Worm (Caenorhabditis elegans) whole organism, L2 larva: Measurements from ENCODE around the gene tbx-37.
A peak's percentile ranks its signal among the peaks of the same experiment; 100 is the strongest.

Source experiments
- F13H6.1 ChIP-seq: sonication (generic microtip); optimal IDR thresholded peaks from 2 replicates; lab custom pipeline; 2016; ENCODE audit warnings: missing genetic modification characterization, missing compliant biosample characterization
- R02D3.7 ChIP-seq: fragments of 150-350 bp; optimal IDR thresholded peaks from 2 replicates; lab custom pipeline; 2014; ENCODE audit warnings: missing biosample characterization, missing genetic modification characterization
- Y55F3AM.14 ChIP-seq: fragments of 200-800 bp; sonication (Bioruptor generic); optimal IDR thresholded peaks from 2 replicates; lab custom pipeline; 2018; ENCODE audit warnings: mild to moderate bottlenecking, missing genetic modification characterization, missing compliant biosample characterization
- ZK546.5 ChIP-seq: sonication (generic microtip); optimal IDR thresholded peaks from 2 replicates; lab custom pipeline; 2017; ENCODE audit warnings: missing biosample characterization, missing genetic modification characterization
- alr-1 ChIP-seq: fragments of 150-350 bp; optimal IDR thresholded peaks from 2 replicates; lab custom pipeline; 2014; ENCODE audit warnings: missing biosample characterization, missing genetic modification characterization
- aly-2 ChIP-seq: fragments of 150-350 bp; optimal IDR thresholded peaks from 2 replicates; lab custom pipeline; 2014; ENCODE audit warnings: missing biosample characterization, missing genetic modification characterization
- ama-1 ChIP-seq: fragments of 150-350 bp; optimal IDR thresholded peaks from 2 replicates; lab custom pipeline; 2018; ENCODE audit warnings: inconsistent platforms
- blmp-1 ChIP-seq: sonication (generic microtip); optimal IDR thresholded peaks from 2 replicates; lab custom pipeline; 2017; ENCODE audit warnings: missing genetic modification characterization, mild to moderate bottlenecking, missing compliant biosample characterization, antibody characterized with exemption, moderate library complexity; ENCODE audit not compliant: insufficient read depth
- ceh-16 ChIP-seq: fragments of 150-350 bp; optimal IDR thresholded peaks from 2 replicates; lab custom pipeline; 2014; ENCODE audit warnings: missing biosample characterization, missing genetic modification characterization
- ceh-82 ChIP-seq: fragments of 150-350 bp; optimal IDR thresholded peaks from 2 replicates; lab custom pipeline; 2014; ENCODE audit warnings: missing biosample characterization, missing genetic modification characterization
- crh-2 ChIP-seq: sonication (generic microtip); optimal IDR thresholded peaks from 2 replicates; lab custom pipeline; 2017; ENCODE audit warnings: missing biosample characterization, missing genetic modification characterization
- dmd-4 ChIP-seq: sonication (generic microtip); optimal IDR thresholded peaks from 2 replicates; lab custom pipeline; 2017; ENCODE audit warnings: missing biosample characterization, missing genetic modification characterization
- egl-27 ChIP-seq: sonication (generic microtip); optimal IDR thresholded peaks from 3 replicates; lab custom pipeline; 2017; ENCODE audit warnings: missing biosample characterization, missing genetic modification reagents, missing genetic modification characterization
- elt-3 ChIP-seq: sonication (generic microtip); optimal IDR thresholded peaks from 2 replicates; lab custom pipeline; 2017; ENCODE audit warnings: missing biosample characterization, missing genetic modification characterization
- gmeb-1 ChIP-seq: fragments of 150-350 bp; optimal IDR thresholded peaks from 2 replicates; lab custom pipeline; 2014; ENCODE audit warnings: missing biosample characterization, missing genetic modification characterization
- lin-11 ChIP-seq: fragments of 150-350 bp; sonication (generic microtip); optimal IDR thresholded peaks from 2 replicates; lab custom pipeline; 2014; ENCODE audit warnings: missing biosample characterization, missing genetic modification characterization, inconsistent platforms, mixed read lengths
- lin-13 ChIP-seq: fragments of 150-350 bp; optimal IDR thresholded peaks from 2 replicates; lab custom pipeline; 2014; ENCODE audit warnings: missing biosample characterization, missing genetic modification reagents, missing genetic modification characterization
- mbf-1 ChIP-seq: sonication (generic microtip); optimal IDR thresholded peaks from 2 replicates; lab custom pipeline; 2017; ENCODE audit warnings: missing biosample characterization, missing genetic modification characterization
- nhr-10 ChIP-seq: sonication (generic microtip); optimal IDR thresholded peaks from 2 replicates; lab custom pipeline; 2017; ENCODE audit warnings: missing biosample characterization, missing genetic modification characterization
- nhr-11 ChIP-seq: fragments of 150-350 bp; optimal IDR thresholded peaks from 2 replicates; lab custom pipeline; 2014; ENCODE audit warnings: missing biosample characterization, missing genetic modification characterization
- nhr-12 ChIP-seq: fragments of 150-350 bp; optimal IDR thresholded peaks from 2 replicates; lab custom pipeline; 2014; ENCODE audit warnings: missing biosample characterization, missing genetic modification characterization
- nhr-129 ChIP-seq: fragments of 150-350 bp; optimal IDR thresholded peaks from 2 replicates; lab custom pipeline; 2014; ENCODE audit warnings: missing biosample characterization, missing genetic modification characterization
- nhr-23 ChIP-seq: fragments of 150-350 bp; optimal IDR thresholded peaks from 2 replicates; lab custom pipeline; 2014; ENCODE audit warnings: missing biosample characterization, missing genetic modification reagents, missing genetic modification characterization
- nhr-237 ChIP-seq: fragments of 150-350 bp; optimal IDR thresholded peaks from 2 replicates; lab custom pipeline; 2014; ENCODE audit warnings: missing biosample characterization, missing genetic modification characterization
- nhr-6 ChIP-seq: fragments of 150-350 bp; optimal IDR thresholded peaks from 2 replicates; lab custom pipeline; 2014; ENCODE audit warnings: missing biosample characterization, missing genetic modification characterization
- skn-1 ChIP-seq: sonication (generic microtip); optimal IDR thresholded peaks from 2 replicates; lab custom pipeline; 2017; ENCODE audit warnings: missing biosample characterization, missing genetic modification characterization
- sma-3 ChIP-seq: sonication (generic microtip); optimal IDR thresholded peaks from 2 replicates; lab custom pipeline; 2016; ENCODE audit warnings: missing genetic modification reagents, missing genetic modification characterization, missing compliant biosample characterization
- sma-9 ChIP-seq, 2 experiments: fragments of 150-350 bp in 1 of 2; sonication (generic microtip) in 1 of 2; optimal IDR thresholded peaks; 2 replicates each; lab custom pipeline; 2014 to 2016; ENCODE audit warnings: missing genetic modification characterization in 2 of 2, mild to moderate bottlenecking in 1 of 2, missing biosample characterization in 1 of 2, missing compliant biosample characterization in 1 of 2, missing genetic modification reagents in 1 of 2, moderate library complexity in 1 of 2
- unc-55 ChIP-seq: fragments of 150-350 bp; sonication (generic microtip); optimal IDR thresholded peaks from 3 replicates; lab custom pipeline; 2014; ENCODE audit warnings: missing biosample characterization, missing genetic modification reagents, missing genetic modification characterization
- unc-62 ChIP-seq: fragments of 150-350 bp; optimal IDR thresholded peaks from 2 replicates; lab custom pipeline; 2014; ENCODE audit warnings: missing biosample characterization, missing genetic modification reagents, missing genetic modification characterization
- zag-1 ChIP-seq: fragments of 150-350 bp; optimal IDR thresholded peaks from 2 replicates; lab custom pipeline; 2014; ENCODE audit warnings: missing biosample characterization, missing genetic modification characterization
- ztf-11 ChIP-seq: sonication (generic microtip); optimal IDR thresholded peaks from 2 replicates; lab custom pipeline; 2017; ENCODE audit warnings: missing biosample characterization, missing genetic modification characterization

tbx-37 gene

DNA sequence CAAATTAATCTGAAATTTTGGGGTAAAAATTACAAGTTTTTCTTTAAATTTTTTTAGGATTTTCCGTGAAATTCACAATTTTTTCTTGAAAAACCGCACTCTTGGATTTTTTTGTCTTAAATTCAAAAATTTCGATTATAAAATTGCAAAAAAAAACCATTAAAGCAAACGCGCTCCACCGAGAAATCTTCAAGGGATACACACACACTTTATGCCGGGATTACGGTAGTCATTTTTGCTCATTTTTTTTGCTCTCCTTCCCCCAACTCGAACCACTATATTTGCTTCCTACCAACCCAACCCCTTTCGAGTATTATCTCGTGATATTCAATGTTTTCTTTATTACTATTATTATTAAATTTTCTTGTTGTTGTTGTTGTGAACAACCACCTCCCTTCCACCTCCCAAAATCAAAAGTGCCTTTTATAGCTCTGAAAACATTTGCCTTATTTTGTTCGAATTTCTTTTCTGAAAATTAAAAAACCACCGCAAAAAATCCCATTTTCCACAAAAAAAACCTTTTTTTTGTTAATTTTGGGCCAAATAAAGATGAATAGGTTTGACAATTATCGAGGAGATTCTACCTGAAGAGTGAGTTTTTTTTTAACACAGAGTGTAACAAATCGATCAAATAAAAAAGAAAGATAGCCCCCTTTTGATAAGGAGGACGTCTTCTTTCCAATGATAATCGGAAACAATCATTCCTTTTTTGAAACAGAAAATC lies 25.0 kb upstream of the tbx-37 start, which contains the start of gene Y47D3A.32:
Gene Y47D3A.32, plus strand, starts transcription at position 674 of the 724 bp plus-strand sequence.
- no peak for TF ChIP-seq zag-1 (tag; lab: Kevin White, UChicago)
- TF ChIP-seq ZK546.5 (tag; lab: Kevin White, UChicago): no peak
- no peak for TF ChIP-seq elt-3 (tag; lab: Kevin White, UChicago)
- no peak for TF ChIP-seq nhr-11
- no peak for TF ChIP-seq lin-11 (tag; lab: Kevin White, UChicago)
- TF ChIP-seq ztf-11 (tag; lab: Kevin White, UChicago): no peak
- TF ChIP-seq unc-62 (GFP tag; lab: Kevin White, UChicago): no peak
- TF ChIP-seq mbf-1 (tag; lab: Kevin White, UChicago): no peak
- TF ChIP-seq nhr-6: no peak
- no peak for TF ChIP-seq nhr-10 (tag; lab: Kevin White, UChicago)
- TF ChIP-seq aly-2 (tag; lab: Kevin White, UChicago): no peak
- TF ChIP-seq alr-1 (tag; lab: Kevin White, UChicago): no peak
- no peak for TF ChIP-seq nhr-23
- TF ChIP-seq dmd-4 (tag; lab: Kevin White, UChicago): no peak
- no peak for TF ChIP-seq nhr-237
- no peak for TF ChIP-seq R02D3.7 (tag; lab: Kevin White, UChicago)
- TF ChIP-seq Y55F3AM.14 (GFP tag; lab: Kevin White, UChicago): no peak
- TF ChIP-seq sma-9 (GFP tag; optimal IDR thresholded peaks at IDR 0.05; lab: Kevin White, UChicago): no peak
- no peak for TF ChIP-seq sma-9 (tag; optimal IDR thresholded peaks at IDR 0.05; lab: Kevin White, UChicago)

DNA sequence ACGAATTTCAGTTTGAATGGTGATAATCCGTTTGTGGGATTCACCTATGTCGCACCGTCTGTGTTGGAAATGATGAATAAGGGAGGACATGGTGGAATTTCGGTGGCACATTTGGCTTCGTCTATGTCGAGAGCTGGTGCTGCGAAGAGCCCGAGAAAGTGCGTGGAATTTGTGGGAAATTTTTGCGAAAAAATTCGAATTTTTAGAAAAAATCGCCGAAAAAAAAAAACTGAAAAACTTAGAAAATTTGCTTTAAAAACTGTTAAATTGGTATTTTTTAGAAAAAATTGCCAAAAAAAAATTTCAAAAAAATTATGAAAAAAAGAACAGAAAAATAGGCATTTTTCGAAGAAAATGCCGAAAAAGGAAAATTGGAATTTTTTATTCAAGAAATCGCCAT lies 22.0 kb upstream of the tbx-37 start:
- TF ChIP-seq ceh-82 (tag; lab: Kevin White, UChicago) (no peak), nhr-129 (no peak), zag-1 (tag; lab: Kevin White, UChicago) (no peak), nhr-12 (tag; lab: Kevin White, UChicago) (no peak), nhr-11 (no peak)
- TF ChIP-seq, all 48 proteins: peak for 0

DNA sequence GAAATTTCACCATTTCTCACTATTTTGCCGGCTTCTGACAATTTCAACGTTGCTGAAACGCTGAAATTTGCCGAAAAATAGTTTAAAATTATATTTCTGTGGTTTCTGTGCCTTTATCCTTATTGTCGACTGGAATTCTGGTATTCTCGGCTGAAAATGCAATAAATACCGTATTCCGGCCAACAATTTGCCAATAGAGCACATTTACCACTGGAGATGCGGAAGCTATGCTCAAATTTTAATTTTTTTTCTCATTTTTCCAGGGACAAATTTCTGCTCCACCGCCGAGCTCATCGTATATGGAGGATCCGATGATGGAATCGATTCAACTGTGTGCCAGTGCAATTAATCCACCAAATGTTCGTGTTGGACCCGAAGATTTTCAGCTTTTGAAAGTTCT lies 19.7 kb upstream of the tbx-37 start:
- TF ChIP-seq skn-1 (tag; lab: Kevin White, UChicago) (no peak), ceh-16 (no peak), alr-1 (tag; lab: Kevin White, UChicago) (no peak), dmd-4 (tag; lab: Kevin White, UChicago) (no peak), ama-1 (no peak), nhr-6 (no peak), elt-3 (tag; lab: Kevin White, UChicago) (no peak), crh-2 (tag; lab: Kevin White, UChicago) (no peak), blmp-1 (tag; lab: Kevin White, UChicago) (no peak), lin-11 (tag; lab: Kevin White, UChicago) (no peak), zag-1 (tag; lab: Kevin White, UChicago) (no peak), ztf-11 (tag; lab: Kevin White, UChicago) (no peak), sma-3 (GFP tag; lab: Kevin White, UChicago) (no peak), egl-27 (tag; lab: Kevin White, UChicago) (no peak), lin-13 (GFP tag; lab: Kevin White, UChicago) (no peak), F13H6.1 (tag; lab: Kevin White, UChicago) (no peak)

DNA sequence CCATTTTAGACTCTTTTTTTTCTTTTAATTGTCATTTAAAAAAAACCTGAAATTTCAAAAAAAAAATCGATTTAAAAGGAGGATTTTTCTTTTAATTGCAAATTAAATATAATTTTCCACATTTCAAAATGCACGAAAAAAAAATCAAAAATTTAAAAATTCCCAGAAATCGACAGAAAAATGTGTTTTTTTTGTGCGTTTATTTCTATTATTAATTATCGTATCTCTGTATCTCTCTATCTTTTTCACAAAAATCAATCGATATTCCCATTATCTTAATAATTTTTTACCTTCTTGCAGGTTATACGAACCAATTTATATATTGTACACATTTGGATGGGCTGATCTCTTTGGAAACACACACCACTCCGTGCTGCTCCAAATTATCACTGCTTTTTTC lies 17.9 kb upstream of the tbx-37 start, which contains the start of gene rsks-1:
Gene rsks-1, plus strand, starts transcription at position 301 of the 400 bp plus-strand sequence.
- TF ChIP-seq R02D3.7 (tag; lab: Kevin White, UChicago) (no peak), unc-55 (GFP tag; lab: Kevin White, UChicago) (no peak), aly-2 (tag; lab: Kevin White, UChicago) (no peak), ama-1 (no peak), blmp-1 (tag; lab: Kevin White, UChicago) (no peak), lin-13 (GFP tag; lab: Kevin White, UChicago) (no peak), ceh-16 (no peak)

- peak; percentile 18 for TF ChIP-seq gmeb-1 (tag; lab: Kevin White, UChicago)
- no peak for TF ChIP-seq lin-11 (tag; lab: Kevin White, UChicago)
These were observed 17.4 kb upstream of the tbx-37 start for ce11 chrIII:11244338-11244737.
